Worm (Caenorhabditis elegans) whole organism, young adult: Measurements from ENCODE around the gene F35F10.1.

ENCODE experiments used
- B0019.2 ChIP-seq: fragments of 200-800 bp; sonication (Bioruptor generic); conservative IDR thresholded peaks from 2 replicates; pipeline ENCODE4 v1.3.6; 2022; ENCODE audit warnings: missing genetic modification reagents, missing genetic modification characterization, missing compliant biosample characterization
- C06A6.2 ChIP-seq: fragments of 200-800 bp; sonication (Bioruptor generic); conservative IDR thresholded peaks from 2 replicates; pipeline ENCODE4 v1.3.6; 2022; ENCODE audit warnings: missing genetic modification characterization, missing compliant biosample characterization
- F33H1.4 ChIP-seq: fragments of 200-800 bp; sonication (Bioruptor generic); IDR thresholded peaks from 2 replicates; pipeline ENCODE4 v1.3.6; 2022; ENCODE audit warnings: missing genetic modification reagents, missing genetic modification characterization, missing compliant biosample characterization
- F37B4.10 ChIP-seq: fragments of 200-800 bp; sonication (Bioruptor generic); IDR thresholded peaks from 2 replicates; pipeline ENCODE4 v1.3.6; 2022; ENCODE audit warnings: missing genetic modification characterization, missing compliant biosample characterization
- F49E8.2 ChIP-seq: sonication (generic microtip); optimal IDR thresholded peaks from 3 replicates; lab custom pipeline; 2017; ENCODE audit warnings: missing genetic modification characterization, mild to moderate bottlenecking, missing compliant biosample characterization, antibody characterized with exemption, moderate library complexity; ENCODE audit not compliant: insufficient read depth
- F52B5.7 ChIP-seq: sonication (generic microtip); optimal IDR thresholded peaks from 2 replicates; lab custom pipeline; 2016; ENCODE audit warnings: mild to moderate bottlenecking, missing genetic modification characterization, missing compliant biosample characterization
- F55B11.4 ChIP-seq: sonication (generic microtip); optimal IDR thresholded peaks from 2 replicates; lab custom pipeline; 2016; ENCODE audit warnings: missing compliant biosample characterization, missing genetic modification characterization, borderline replicate concordance; ENCODE audit not compliant: insufficient read depth
- K11D2.4 ChIP-seq: fragments of 200-800 bp; sonication (Bioruptor generic); IDR thresholded peaks from 2 replicates; pipeline ENCODE4 v1.3.6; 2022; ENCODE audit warnings: missing genetic modification reagents, missing genetic modification characterization, missing compliant biosample characterization
- Y53G8AR.9 ChIP-seq: fragments of 200-800 bp; sonication (Bioruptor generic); conservative IDR thresholded peaks from 2 replicates; pipeline ENCODE4 v1.3.6; 2022; ENCODE audit warnings: missing genetic modification reagents, missing genetic modification characterization, missing compliant biosample characterization
- aptf-3 ChIP-seq: fragments of 200-800 bp; sonication (Bioruptor generic); IDR thresholded peaks from 2 replicates; pipeline ENCODE4 v1.3.6; 2022; ENCODE audit warnings: missing genetic modification characterization, missing compliant biosample characterization
- attf-3 ChIP-seq: fragments of 200-800 bp; sonication (Bioruptor generic); conservative IDR thresholded peaks from 2 replicates; pipeline ENCODE4 v1.3.6; 2022; ENCODE audit warnings: missing genetic modification reagents, missing genetic modification characterization, missing compliant biosample characterization
- attf-6 ChIP-seq: fragments of 200-800 bp; sonication (Bioruptor generic); IDR thresholded peaks from 2 replicates; pipeline ENCODE4 v1.3.6; 2022; ENCODE audit warnings: missing genetic modification reagents, missing genetic modification characterization, missing compliant biosample characterization
- bed-1 ChIP-seq: fragments of 200-800 bp; sonication (Bioruptor generic); IDR thresholded peaks from 2 replicates; pipeline ENCODE4 v1.3.6; 2022; ENCODE audit warnings: missing genetic modification reagents, missing genetic modification characterization, missing compliant biosample characterization
- bed-2 ChIP-seq: fragments of 200-800 bp; sonication (Bioruptor generic); IDR thresholded peaks from 2 replicates; pipeline ENCODE4 v1.3.6; 2022; ENCODE audit warnings: missing genetic modification reagents, missing genetic modification characterization, missing compliant biosample characterization
- ceh-100 ChIP-seq: fragments of 200-800 bp; sonication (Bioruptor generic); IDR thresholded peaks from 2 replicates; pipeline ENCODE4 v1.3.6; 2022; ENCODE audit warnings: missing genetic modification reagents, missing genetic modification characterization, missing compliant biosample characterization
- ceh-40 ChIP-seq: fragments of 200-800 bp; sonication (Bioruptor generic); IDR thresholded peaks from 2 replicates; pipeline ENCODE4 v1.3.6; 2022; ENCODE audit warnings: missing genetic modification characterization, missing compliant biosample characterization
- dox-1 ChIP-seq: fragments of 200-800 bp; sonication (Bioruptor generic); IDR thresholded peaks from 2 replicates; pipeline ENCODE4 v1.3.6; 2022; ENCODE audit warnings: missing genetic modification reagents, missing genetic modification characterization, missing compliant biosample characterization
- dpl-1 ChIP-seq: fragments of 150-350 bp; optimal IDR thresholded peaks from 2 replicates; lab custom pipeline; 2014; ENCODE audit warnings: missing biosample characterization, missing genetic modification reagents, missing genetic modification characterization
- efl-1 ChIP-seq: fragments of 150-350 bp; optimal IDR thresholded peaks from 2 replicates; lab custom pipeline; 2014; ENCODE audit warnings: missing biosample characterization, missing genetic modification reagents, missing genetic modification characterization
- egl-18 ChIP-seq: fragments of 200-800 bp; sonication (Bioruptor generic); IDR thresholded peaks from 2 replicates; pipeline ENCODE4 v1.3.6; 2022; ENCODE audit warnings: missing genetic modification reagents, missing genetic modification characterization, missing compliant biosample characterization
- egrh-3 ChIP-seq: fragments of 200-800 bp; sonication (Bioruptor generic); IDR thresholded peaks from 2 replicates; pipeline ENCODE4 v1.3.6; 2022; ENCODE audit warnings: missing genetic modification reagents, missing genetic modification characterization, missing compliant biosample characterization
- ets-4 ChIP-seq: fragments of 200-800 bp; sonication (Bioruptor generic); optimal IDR thresholded peaks from 2 replicates; lab custom pipeline; 2018; ENCODE audit warnings: mild to moderate bottlenecking, missing genetic modification characterization, missing compliant biosample characterization
- gei-17 ChIP-seq: fragments of 200-800 bp; sonication (Bioruptor generic); optimal IDR thresholded peaks from 2 replicates; lab custom pipeline; 2018; ENCODE audit warnings: mild to moderate bottlenecking, missing genetic modification characterization, missing compliant biosample characterization
- hlh-26 ChIP-seq: fragments of 200-800 bp; sonication (Bioruptor generic); conservative IDR thresholded peaks from 2 replicates; pipeline ENCODE4 v1.3.6; 2022; ENCODE audit warnings: missing genetic modification reagents, missing genetic modification characterization, missing compliant biosample characterization
- hmg-20 ChIP-seq: fragments of 200-800 bp; sonication (Bioruptor generic); IDR thresholded peaks from 2 replicates; pipeline ENCODE4 v1.3.6; 2022; ENCODE audit warnings: missing genetic modification reagents, missing genetic modification characterization, missing compliant biosample characterization
- lag-1 ChIP-seq: fragments of 200-800 bp; sonication (Bioruptor generic); IDR thresholded peaks from 2 replicates; pipeline ENCODE4 v1.3.6; 2022; ENCODE audit warnings: missing genetic modification reagents, missing genetic modification characterization, missing compliant biosample characterization
- lin-35 ChIP-seq, 3 experiments: fragments of 150-350 bp in 2 of 3; sonication (generic microtip) in 1 of 3; optimal IDR thresholded peaks; 2 replicates each; lab custom pipeline; 2014 to 2018; ENCODE audit warnings: missing biosample characterization in 3 of 3, missing genetic modification characterization in 3 of 3, missing genetic modification reagents in 3 of 3
- lir-1 ChIP-seq: fragments of 200-800 bp; sonication (Bioruptor generic); conservative IDR thresholded peaks from 2 replicates; pipeline ENCODE4 v1.3.6; 2022; ENCODE audit warnings: missing genetic modification reagents, missing genetic modification characterization, missing compliant biosample characterization
- madf-3 ChIP-seq: fragments of 200-800 bp; sonication (Bioruptor generic); IDR thresholded peaks from 2 replicates; pipeline ENCODE4 v1.3.6; 2022; ENCODE audit warnings: missing genetic modification reagents, missing genetic modification characterization, missing compliant biosample characterization
- madf-8 ChIP-seq: fragments of 200-800 bp; sonication (Bioruptor generic); conservative IDR thresholded peaks from 2 replicates; pipeline ENCODE4 v1.3.6; 2022; ENCODE audit warnings: missing genetic modification reagents, missing genetic modification characterization, missing compliant biosample characterization
- mxl-1 ChIP-seq: sonication (generic microtip); optimal IDR thresholded peaks from 2 replicates; lab custom pipeline; 2016; ENCODE audit warnings: missing genetic modification characterization, missing compliant biosample characterization
- nfyb-1 ChIP-seq: fragments of 200-800 bp; sonication (Bioruptor generic); IDR thresholded peaks from 2 replicates; pipeline ENCODE4 v1.3.6; 2022; ENCODE audit warnings: missing genetic modification reagents, missing genetic modification characterization, missing compliant biosample characterization
- nhr-179 ChIP-seq: sonication (generic microtip); optimal IDR thresholded peaks from 2 replicates; lab custom pipeline; 2016; ENCODE audit warnings: mild to moderate bottlenecking, missing genetic modification characterization, missing compliant biosample characterization
- pbrm-1 ChIP-seq: fragments of 200-800 bp; sonication (Bioruptor generic); IDR thresholded peaks from 2 replicates; pipeline ENCODE4 v1.3.6; 2022; ENCODE audit warnings: missing genetic modification reagents, missing genetic modification characterization, missing compliant biosample characterization
- rcor-1 ChIP-seq: fragments of 200-800 bp; sonication (Bioruptor generic); IDR thresholded peaks from 2 replicates; pipeline ENCODE4 v1.3.6; 2022; ENCODE audit warnings: missing genetic modification reagents, missing genetic modification characterization, missing compliant biosample characterization
- repo-1 ChIP-seq: sonication (generic microtip); optimal IDR thresholded peaks from 2 replicates; lab custom pipeline; 2017; ENCODE audit warnings: mild to moderate bottlenecking, missing genetic modification characterization, missing compliant biosample characterization
- sea-2 ChIP-seq: fragments of 200-800 bp; sonication (Bioruptor generic); IDR thresholded peaks from 2 replicates; pipeline ENCODE4 v1.3.6; 2022; ENCODE audit warnings: missing genetic modification characterization, missing compliant biosample characterization
- snpc-1.3 ChIP-seq: sonication (generic microtip); optimal IDR thresholded peaks from 2 replicates; lab custom pipeline; 2017; ENCODE audit warnings: missing genetic modification characterization, mild to moderate bottlenecking, missing compliant biosample characterization, antibody characterized with exemption, moderate library complexity, missing genotype, missing genetic modification reagents; ENCODE audit not compliant: insufficient read depth
- somi-1 ChIP-seq: fragments of 200-800 bp; sonication (Bioruptor generic); optimal IDR thresholded peaks from 2 replicates; lab custom pipeline; 2018; ENCODE audit warnings: mild to moderate bottlenecking, missing genetic modification characterization, missing compliant biosample characterization
- zfh-2 ChIP-seq: fragments of 200-800 bp; sonication (Bioruptor generic); conservative IDR thresholded peaks from 2 replicates; pipeline ENCODE4 v1.3.6; 2022; ENCODE audit warnings: missing genetic modification reagents, missing genetic modification characterization, missing compliant biosample characterization
- zim-3 ChIP-seq: sonication (generic microtip); optimal IDR thresholded peaks from 2 replicates; lab custom pipeline; 2017; ENCODE audit warnings: mild to moderate bottlenecking, missing genetic modification characterization, moderate library complexity, missing compliant biosample characterization
- ztf-22 ChIP-seq: fragments of 200-800 bp; sonication (Bioruptor generic); optimal IDR thresholded peaks from 2 replicates; lab custom pipeline; 2018; ENCODE audit warnings: mild to moderate bottlenecking, missing genetic modification characterization, moderate library complexity, missing compliant biosample characterization
- ztf-28 ChIP-seq: fragments of 200-800 bp; sonication (Bioruptor generic); IDR thresholded peaks from 2 replicates; pipeline ENCODE4 v1.3.6; 2022; ENCODE audit warnings: missing genetic modification reagents, missing genetic modification characterization, missing compliant biosample characterization

F35F10.1 gene

ce11 chrV:3287330-3287729, 28.8 kb upstream of the F35F10.1 start, which contains the start of gene F35F10.7:
Gene F35F10.7 (minus strand): TSS chrV:3287430.
- no peak for TF ChIP-seq repo-1 (tag; lab: Kevin White, UChicago)
- TF ChIP-seq ztf-22 (GFP tag; lab: Kevin White, UChicago) = no peak
- no peak for TF ChIP-seq madf-3 (GFP tag; lab: Robert Waterston, UW)
- no peak for TF ChIP-seq K11D2.4
- no peak for TF ChIP-seq egrh-3 (GFP tag; lab: Robert Waterston, UW)
- TF ChIP-seq F33H1.4 (GFP tag; lab: Robert Waterston, UW) = no peak
- TF ChIP-seq lin-35 (GFP tag; optimal IDR thresholded peaks at IDR 0.05; lab: Kevin White, UChicago) = no peak
- no peak for TF ChIP-seq nfyb-1 (GFP tag; lab: Robert Waterston, UW)
- TF ChIP-seq rcor-1 (GFP tag; lab: Robert Waterston, UW) = no peak
- no peak for TF ChIP-seq F37B4.10 (GFP tag; lab: Robert Waterston, UW)
- TF ChIP-seq F52B5.7 (tag; lab: Kevin White, UChicago) = no peak
- TF ChIP-seq lag-1 (GFP tag; lab: Robert Waterston, UW) = no peak
- TF ChIP-seq hlh-26 (GFP tag; lab: Robert Waterston, UW) = no peak
- TF ChIP-seq, all 124 proteins: peak for 0

- peak; percentile 52; the same call in 1 of the 2 replicates for TF ChIP-seq egl-18 (GFP tag; lab: Robert Waterston, UW)
- no peak for TF ChIP-seq dpl-1
- TF ChIP-seq bed-1 = peak; percentile 76; the same call in 1 of the 2 replicates
These were observed 28.0 kb upstream of the F35F10.1 start for ce11 chrV:3288134-3288533.

- TF ChIP-seq bed-2 (GFP tag; lab: Robert Waterston, UW) (no peak), F55B11.4 (tag; lab: Kevin White, UChicago) (no peak), attf-6 (GFP tag; lab: Robert Waterston, UW) (no peak), somi-1 (GFP tag; lab: Kevin White, UChicago) (no peak), hmg-20 (no peak), sea-2 (GFP tag; lab: Robert Waterston, UW) (no peak), mxl-1 (tag; lab: Kevin White, UChicago) (no peak), nfyb-1 (GFP tag; lab: Robert Waterston, UW) (no peak), lir-1 (no peak), zfh-2 (no peak), madf-3 (GFP tag; lab: Robert Waterston, UW) (no peak), gei-17 (GFP tag; lab: Kevin White, UChicago) (no peak), zim-3 (tag; lab: Kevin White, UChicago) (no peak), rcor-1 (GFP tag; lab: Robert Waterston, UW) (no peak), C06A6.2 (GFP tag; lab: Robert Waterston, UW) (no peak), dpl-1 (no peak), Y53G8AR.9 (GFP tag; lab: Robert Waterston, UW) (no peak)
These were observed 26.8 kb upstream of the F35F10.1 start, which contains the start of gene F35F10.6 for ce11 chrV:3289267-3289666. Gene F35F10.6 (minus strand): TSS chrV:3289367.

DNA sequence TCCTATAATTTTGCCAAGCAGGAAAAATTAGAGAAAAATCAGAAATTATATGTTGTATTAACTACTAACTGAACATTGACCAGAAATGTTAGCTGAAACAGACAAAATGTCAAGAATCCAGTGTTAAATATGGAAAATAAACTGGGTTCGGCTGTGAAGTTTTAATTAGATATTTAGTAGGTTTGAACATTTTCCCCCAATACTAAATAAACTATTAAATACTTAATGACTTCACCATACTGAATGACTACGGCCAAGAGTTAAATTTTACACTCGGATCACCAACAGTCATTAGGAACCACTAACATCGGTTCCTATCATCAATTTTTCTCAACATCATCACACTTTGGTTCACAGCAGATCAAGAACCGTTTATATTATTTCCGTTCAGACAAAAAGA, 20.7 kb upstream of the F35F10.1 start:
- TF ChIP-seq F49E8.2 (tag; lab: Kevin White, UChicago) (no peak), egrh-3 (GFP tag; lab: Robert Waterston, UW) (no peak), lag-1 (GFP tag; lab: Robert Waterston, UW) (no peak), attf-3 (GFP tag; lab: Robert Waterston, UW) (no peak), dox-1 (GFP tag; lab: Robert Waterston, UW) (no peak), ztf-28 (GFP tag; lab: Robert Waterston, UW) (no peak), madf-8 (GFP tag; lab: Robert Waterston, UW) (no peak), ets-4 (GFP tag; lab: Kevin White, UChicago) (no peak), egl-18 (GFP tag; lab: Robert Waterston, UW) (no peak), efl-1 (GFP tag; lab: Kevin White, UChicago) (no peak), aptf-3 (GFP tag; lab: Robert Waterston, UW) (no peak), ceh-40 (no peak), lir-1 (no peak), B0019.2 (no peak), nhr-179 (tag; lab: Kevin White, UChicago) (no peak), snpc-1.3 (no peak), ceh-100 (GFP tag; lab: Robert Waterston, UW) (no peak), pbrm-1 (GFP tag; lab: Robert Waterston, UW) (no peak), sea-2 (GFP tag; lab: Robert Waterston, UW) (no peak)
